Worm (Caenorhabditis elegans) whole organism, L3 larva: ENCODE measurements around the gene H08M01.1.

Experiments used
- R02D3.7 ChIP-seq: fragments of 150-350 bp; optimal IDR thresholded peaks from 2 replicates; lab custom pipeline; 2014; ENCODE audit warnings: missing biosample characterization, missing genetic modification characterization
- ZK546.5 ChIP-seq: sonication (generic microtip); optimal IDR thresholded peaks from 2 replicates; lab custom pipeline; 2017; ENCODE audit warnings: missing biosample characterization, missing genetic modification characterization
- ama-1 ChIP-seq: fragments of 150-350 bp; optimal IDR thresholded peaks from 2 replicates; lab custom pipeline; 2018
- ceh-16 ChIP-seq: sonication (generic microtip); optimal IDR thresholded peaks from 2 replicates; lab custom pipeline; 2017; ENCODE audit warnings: missing biosample characterization, missing genetic modification characterization
- ceh-28 ChIP-seq: fragments of 150-350 bp; optimal IDR thresholded peaks from 2 replicates; lab custom pipeline; 2014; ENCODE audit warnings: missing biosample characterization, missing genetic modification reagents, missing genetic modification characterization
- ceh-82 ChIP-seq: fragments of 150-350 bp; optimal IDR thresholded peaks from 2 replicates; lab custom pipeline; 2014; ENCODE audit warnings: missing biosample characterization, missing genetic modification characterization
- daf-12 ChIP-seq: fragments of 150-350 bp; optimal IDR thresholded peaks from 2 replicates; lab custom pipeline; 2014; ENCODE audit warnings: missing biosample characterization, missing genetic modification reagents, missing genetic modification characterization
- egl-27 ChIP-seq: sonication (generic microtip); optimal IDR thresholded peaks from 4 replicates; lab custom pipeline; 2017; ENCODE audit warnings: missing biosample characterization, missing genetic modification reagents, missing genetic modification characterization
- egl-5 ChIP-seq: fragments of 150-350 bp; optimal IDR thresholded peaks from 2 replicates; lab custom pipeline; 2017; ENCODE audit warnings: missing biosample characterization, missing genetic modification reagents, missing genetic modification characterization, inconsistent platforms
- elt-1 ChIP-seq: fragments of 150-350 bp; optimal IDR thresholded peaks from 2 replicates; lab custom pipeline; 2014; ENCODE audit warnings: missing biosample characterization, missing genetic modification characterization
- elt-2 ChIP-seq: sonication (generic microtip); optimal IDR thresholded peaks from 2 replicates; lab custom pipeline; 2016; ENCODE audit warnings: missing genetic modification reagents, mild to moderate bottlenecking, missing genetic modification characterization, missing compliant biosample characterization
- elt-3 ChIP-seq, 3 experiments: fragments of 150-350 bp in 1 of 3; sonication (generic microtip) in 2 of 3; optimal IDR thresholded peaks; 2 replicates in 2 of 3; 4 replicates in 1 of 3; lab custom pipeline; 2014 to 2017; ENCODE audit warnings: missing biosample characterization in 3 of 3, missing genetic modification characterization in 3 of 3
- eor-1 ChIP-seq, 2 experiments: fragments of 150-350 bp; optimal IDR thresholded peaks; 2 replicates each; lab custom pipeline; 2014 to 2018; ENCODE audit warnings: missing biosample characterization in 2 of 2, missing genetic modification characterization in 2 of 2
- fkh-10 ChIP-seq: sonication (generic microtip); optimal IDR thresholded peaks from 2 replicates; lab custom pipeline; 2017; ENCODE audit warnings: missing biosample characterization, missing genetic modification reagents, missing genetic modification characterization
- fos-1 ChIP-seq: fragments of 150-350 bp; optimal IDR thresholded peaks from 2 replicates; lab custom pipeline; 2014; ENCODE audit warnings: missing biosample characterization, missing genetic modification characterization
- hmg-11 ChIP-seq: sonication (generic microtip); optimal IDR thresholded peaks from 2 replicates; lab custom pipeline; 2016; ENCODE audit warnings: missing genetic modification characterization, missing compliant biosample characterization
- jun-1 ChIP-seq: fragments of 150-350 bp; optimal IDR thresholded peaks from 2 replicates; lab custom pipeline; 2014; ENCODE audit warnings: missing biosample characterization, missing genetic modification reagents, missing genetic modification characterization
- lin-15B ChIP-seq: fragments of 150-350 bp; optimal IDR thresholded peaks from 2 replicates; lab custom pipeline; 2014; ENCODE audit warnings: missing biosample characterization, missing genetic modification characterization
- lin-39 ChIP-seq: fragments of 150-350 bp; optimal IDR thresholded peaks from 2 replicates; lab custom pipeline; 2018; ENCODE audit warnings: missing biosample characterization, missing genetic modification reagents, missing genetic modification characterization
- mml-1 ChIP-seq: fragments of 150-350 bp; sonication (generic microtip); optimal IDR thresholded peaks from 3 replicates; lab custom pipeline; 2014; ENCODE audit warnings: missing biosample characterization, missing genetic modification characterization
- nfya-1 ChIP-seq: sonication (generic microtip); optimal IDR thresholded peaks from 2 replicates; lab custom pipeline; 2017; ENCODE audit warnings: missing genetic modification characterization, mild to moderate bottlenecking, missing compliant biosample characterization, antibody characterized with exemption, moderate library complexity; ENCODE audit not compliant: insufficient read depth
- nhr-11 ChIP-seq: fragments of 150-350 bp; optimal IDR thresholded peaks from 2 replicates; lab custom pipeline; 2014; ENCODE audit warnings: missing biosample characterization, missing genetic modification characterization
- nhr-12 ChIP-seq: fragments of 150-350 bp; optimal IDR thresholded peaks from 2 replicates; lab custom pipeline; 2014; ENCODE audit warnings: missing biosample characterization, missing genetic modification characterization
- nhr-25 ChIP-seq: sonication (generic microtip); optimal IDR thresholded peaks from 2 replicates; lab custom pipeline; 2017; ENCODE audit warnings: missing biosample characterization, missing genetic modification characterization
- nhr-28 ChIP-seq: fragments of 150-350 bp; optimal IDR thresholded peaks from 2 replicates; lab custom pipeline; 2014; ENCODE audit warnings: missing biosample characterization, missing genetic modification characterization
- nhr-43 ChIP-seq: sonication (generic microtip); optimal IDR thresholded peaks from 2 replicates; lab custom pipeline; 2016; ENCODE audit warnings: mild to moderate bottlenecking, missing genetic modification characterization, missing compliant biosample characterization; ENCODE audit not compliant: poor library complexity, severe bottlenecking
- nhr-76 ChIP-seq: fragments of 150-350 bp; sonication (generic microtip); optimal IDR thresholded peaks from 5 replicates; lab custom pipeline; 2014; ENCODE audit warnings: missing biosample characterization, missing genetic modification characterization
- nhr-77 ChIP-seq: fragments of 150-350 bp; optimal IDR thresholded peaks from 2 replicates; lab custom pipeline; 2014; ENCODE audit warnings: missing biosample characterization, missing genetic modification characterization
- pha-4 ChIP-seq: fragments of 150-350 bp; optimal IDR thresholded peaks from 2 replicates; lab custom pipeline; 2014; ENCODE audit warnings: missing biosample characterization, missing genetic modification reagents, missing genetic modification characterization
- pqm-1 ChIP-seq: fragments of 150-350 bp; optimal IDR thresholded peaks from 2 replicates; lab custom pipeline; 2017; ENCODE audit warnings: missing biosample characterization, missing genetic modification characterization, inconsistent platforms
- sea-2 ChIP-seq: fragments of 150-350 bp; sonication (generic microtip); optimal IDR thresholded peaks from 4 replicates; lab custom pipeline; 2014; ENCODE audit warnings: missing biosample characterization, missing genetic modification reagents, missing genetic modification characterization
- skn-1 ChIP-seq: fragments of 150-350 bp; optimal IDR thresholded peaks from 2 replicates; lab custom pipeline; 2014; ENCODE audit warnings: missing biosample characterization, missing genetic modification characterization
- snpc-4 ChIP-seq: fragments of 150-350 bp; optimal IDR thresholded peaks from 2 replicates; lab custom pipeline; 2014; ENCODE audit warnings: missing biosample characterization, missing genetic modification characterization
- unc-39 ChIP-seq: sonication (generic microtip); optimal IDR thresholded peaks from 4 replicates; lab custom pipeline; 2017; ENCODE audit warnings: missing biosample characterization, missing genetic modification characterization
- unc-62 ChIP-seq: fragments of 150-350 bp; sonication (generic microtip); optimal IDR thresholded peaks from 4 replicates; lab custom pipeline; 2014; ENCODE audit warnings: missing biosample characterization, missing genetic modification reagents, missing genetic modification characterization
- zag-1 ChIP-seq: fragments of 150-350 bp; optimal IDR thresholded peaks from 2 replicates; lab custom pipeline; 2014; ENCODE audit warnings: missing biosample characterization, missing genetic modification characterization
- ztf-4 ChIP-seq: fragments of 150-350 bp; optimal IDR thresholded peaks from 2 replicates; lab custom pipeline; 2014; ENCODE audit warnings: missing biosample characterization, missing genetic modification characterization

Gene H08M01.1

ce11 chrIV:13786690-13787089 lies 49.5 kb downstream of the H08M01.1 start, which contains the start of gene icap-1:
Gene icap-1, minus strand, starts transcription at chrIV:13786961.
- TF ChIP-seq elt-2 (tag; lab: Kevin White, UChicago) (peak; percentile 35), fkh-10 (GFP tag; lab: Kevin White, UChicago) (no peak), nhr-76 (tag; lab: Kevin White, UChicago) (no peak), skn-1 (tag; lab: Kevin White, UChicago) (no peak), nhr-11 (tag; lab: Kevin White, UChicago) (no peak), ama-1 (no peak), ceh-28 (tag; lab: Kevin White, UChicago) (peak; percentile 32), hmg-11 (tag; lab: Kevin White, UChicago) (peak; percentile 29), R02D3.7 (no peak), nhr-12 (tag; lab: Kevin White, UChicago) (no peak), daf-12 (no peak), lin-39 (no peak), nhr-77 (tag; lab: Kevin White, UChicago) (no peak), ZK546.5 (no peak), nfya-1 (tag; lab: Kevin White, UChicago) (peak; percentile 23), unc-62 (no peak), pha-4 (peak; percentile 35), mml-1 (no peak), fos-1 (tag; lab: Kevin White, UChicago) (no peak), nhr-25 (no peak), ztf-4 (tag; lab: Kevin White, UChicago) (no peak), egl-5 (tag; lab: Kevin White, UChicago) (no peak), nhr-28 (tag; lab: Kevin White, UChicago) (no peak), elt-3 (tag; optimal IDR thresholded peaks at IDR 0.05; lab: Kevin White, UChicago) (no peak), ceh-16 (tag; lab: Kevin White, UChicago) (no peak), pqm-1 (no peak), egl-27 (no peak), eor-1 (tag; optimal IDR thresholded peaks at IDR 0.05; lab: Kevin White, UChicago) (no peak), sea-2 (GFP tag; lab: Kevin White, UChicago) (no peak), snpc-4 (no peak), ceh-82 (no peak), zag-1 (tag; lab: Kevin White, UChicago) (no peak), jun-1 (no peak), lin-15B (no peak), nhr-43 (no peak), elt-1 (no peak), unc-39 (tag; lab: Kevin White, UChicago) (no peak)

- TF ChIP-seq ama-1 (peak; percentile 5), nhr-43 (no peak)
- TF ChIP-seq, all 47 proteins: peak for 1
Observed at ce11 chrIV:13785545-13785944, 50.6 kb downstream of the H08M01.1 start, which contains the start of gene lact-9. Gene lact-9, minus strand, starts transcription at chrIV:13785645.

- no peak for TF ChIP-seq pha-4
- TF ChIP-seq ama-1, result peak; percentile 72
- TF ChIP-seq nhr-25, result peak; percentile 2
Observed at ce11 chrIV:13784774-13785173, 51.4 kb downstream of the H08M01.1 start.
